Worm (Caenorhabditis elegans): ENCODE data around the gene cyp-13A3.

DNA sequence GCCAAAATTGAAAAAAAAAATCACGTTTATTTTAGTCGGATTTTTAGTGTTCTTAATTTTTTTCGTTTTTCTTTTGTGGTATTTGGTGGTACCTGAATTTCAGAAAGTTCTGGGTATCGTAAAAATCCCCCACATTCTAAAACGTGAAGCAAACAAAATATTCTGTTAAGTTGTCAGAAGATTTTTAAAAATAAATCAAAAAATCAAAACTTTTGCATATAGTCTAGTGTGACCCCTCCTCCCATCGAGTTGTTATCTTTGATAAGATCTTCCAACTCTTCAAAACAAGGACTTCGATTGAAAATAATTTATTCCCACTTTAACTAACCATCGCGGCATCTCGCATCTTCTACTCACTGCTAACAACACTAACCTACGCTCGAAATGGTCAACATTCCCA is 36.0 kb upstream of the cyp-13A3 start, which contains the start of gene ZK938.1:
- TF ChIP-seq sea-1 (GFP tag; conservative IDR thresholded peaks at IDR 0.05) (no peak), flt-1 (GFP tag; IDR thresholded peaks at IDR 0.05) (no peak), hmbx-1 (tag; optimal IDR thresholded peaks at IDR 0.05) (no peak), scrt-1 (GFP tag; IDR thresholded peaks at IDR 0.05) (no peak), tbx-37 (GFP tag; conservative IDR thresholded peaks at IDR 0.05) (no peak), aly-1 (tag; optimal IDR thresholded peaks at IDR 0.05) (no peak), tra-4 (tag; optimal IDR thresholded peaks at IDR 0.05) (no peak), ceh-13 (GFP tag; optimal IDR thresholded peaks at IDR 0.05) (no peak)

All from whole organism, early embryonic.